Worm (Caenorhabditis elegans) whole organism, L4/young adult: ENCODE measurements around the gene zip-8.

Experiments used
- W03F9.2 ChIP-seq: fragments of 150-350 bp; optimal IDR thresholded peaks from 2 replicates; lab custom pipeline; 2014; ENCODE audit warnings: missing biosample characterization, missing genetic modification characterization
- dao-5 ChIP-seq: sonication (generic microtip); optimal IDR thresholded peaks from 2 replicates; lab custom pipeline; 2016; ENCODE audit warnings: missing genotype, missing genetic modification characterization, moderate library complexity, missing compliant biosample characterization
- him-1 ChIP-seq: sonication (generic microtip); optimal IDR thresholded peaks from 2 replicates; lab custom pipeline; 2016; ENCODE audit warnings: missing genotype, missing genetic modification reagents, missing genetic modification characterization, missing compliant biosample characterization

- TF ChIP-seq him-1: no peak
- TF ChIP-seq dao-5 (tag; lab: Kevin White, UChicago): no peak
- no peak for TF ChIP-seq W03F9.2 (tag; lab: Kevin White, UChicago)
Measured at ce11 chrIII:6514673-6515072, 35.9 kb downstream of the zip-8 start, which contains the start of gene acr-5.
